Fruit fly (Drosophila melanogaster): Measurements from ENCODE around the gene Hibch.

Gene Hibch

DNA sequence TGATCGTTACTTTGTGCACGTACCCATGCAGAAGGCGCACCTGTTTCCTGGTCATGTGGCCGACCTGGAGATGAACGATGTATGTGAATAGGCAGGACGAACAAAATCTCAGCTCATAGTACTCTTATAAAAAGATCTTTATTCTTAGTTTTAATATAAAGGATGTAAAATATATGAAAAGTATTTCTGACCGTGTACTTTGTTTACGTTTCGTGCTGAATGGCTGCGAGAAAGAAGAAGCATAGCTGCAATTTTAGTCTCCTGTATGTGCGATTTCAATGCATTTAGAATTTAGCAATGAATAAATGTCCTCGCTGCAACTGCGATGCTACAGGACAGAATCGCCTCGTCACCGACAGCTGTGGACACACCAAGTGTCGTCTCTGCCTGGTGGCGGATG is 9.2 kb upstream of the Hibch start, which contains the start of the genes CG42726 and CG42727 (continued):
- TF ChIP-seq CG16779 (GFP tag; IDR thresholded peaks at IDR 0.05) (no peak), CG1647 (GFP tag; optimal IDR thresholded peaks at IDR 0.05) (peak; percentile 1), HmgZ (tag; optimal IDR thresholded peaks at IDR 0.05) (peak; percentile 23), CG15269 (tag; optimal IDR thresholded peaks at IDR 0.05) (peak; percentile 18), Dip3 (GFP tag; optimal IDR thresholded peaks at IDR 0.05) (no peak), pum (GFP tag; optimal IDR thresholded peaks at IDR 0.05) (no peak), CG10462 (GFP tag; optimal IDR thresholded peaks at IDR 0.05) (no peak), CG1602 (GFP tag; optimal IDR thresholded peaks at IDR 0.05) (no peak), Eip74EF (GFP tag; optimal IDR thresholded peaks at IDR 0.05) (no peak), CG17612 (GFP tag; IDR thresholded peaks at IDR 0.05) (0 out of 2 replicates have a peak, but pooled peaks have one; percentile 33), CG12155 (GFP tag; optimal IDR thresholded peaks at IDR 0.05) (peak; percentile 20), CG6175 (GFP tag; IDR thresholded peaks at IDR 0.05) (0 out of 3 replicates have a peak, but pooled peaks have one; percentile 18), H15 (GFP tag; IDR thresholded peaks at IDR 0.05) (no peak), Nf-YB (GFP tag; optimal IDR thresholded peaks at IDR 0.05) (no peak), Mrtf (GFP tag; IDR thresholded peaks at IDR 0.05) (0 out of 3 replicates have a peak, but pooled peaks have one; percentile 12), H2.0 (GFP tag; IDR thresholded peaks at IDR 0.05) (0 out of 2 replicates have a peak, but pooled peaks have one; percentile 19), phol (tag; optimal IDR thresholded peaks at IDR 0.05) (peak; percentile 47), Usf (GFP tag; optimal IDR thresholded peaks at IDR 0.05) (no peak), zen2 (GFP tag; IDR thresholded peaks at IDR 0.05; ENCODE audit: partially characterized antibody) (no peak), Sox100B (GFP tag; optimal IDR thresholded peaks at IDR 0.05) (no peak), Ets97D (GFP tag; optimal IDR thresholded peaks at IDR 0.05) (no peak), oc (tag; optimal IDR thresholded peaks at IDR 0.05) (no peak), CG8765 (GFP tag; IDR thresholded peaks at IDR 0.05) (no peak), CG11695 (GFP tag; IDR thresholded peaks at IDR 0.05) (no peak), CG11398 (GFP tag; optimal IDR thresholded peaks at IDR 0.05) (no peak), Max (GFP tag; optimal IDR thresholded peaks at IDR 0.05) (no peak), CG13296 (GFP tag; optimal IDR thresholded peaks at IDR 0.05) (no peak), D19A (tag; optimal IDR thresholded peaks at IDR 0.05) (no peak), CG2202 (tag; optimal IDR thresholded peaks at IDR 0.05) (no peak), ac (GFP tag; optimal IDR thresholded peaks at IDR 0.05) (no peak), lmd (GFP tag; IDR thresholded peaks at IDR 0.05) (peak; percentile 40), dpn (GFP tag; optimal IDR thresholded peaks at IDR 0.05) (peak in 1 of 2 experiments; percentile 46), Scr (GFP tag; IDR thresholded peaks at IDR 0.05; ENCODE audit: partially characterized antibody) (no peak), NC2β (GFP tag; optimal IDR thresholded peaks at IDR 0.05) (no peak), ERR (GFP tag; optimal IDR thresholded peaks at IDR 0.05) (no peak), az2 (GFP tag; optimal IDR thresholded peaks at IDR 0.05) (peak; percentile 2), Oli (tag; optimal IDR thresholded peaks at IDR 0.05) (peak; percentile 26), chn (GFP tag; optimal IDR thresholded peaks at IDR 0.05) (no peak), Opbp (GFP tag; IDR thresholded peaks at IDR 0.05; ENCODE audit: partially characterized antibody) (no peak), sim (GFP tag; IDR thresholded peaks at IDR 0.05) (no peak), HLH54F (GFP tag; optimal IDR thresholded peaks at IDR 0.05) (peak; percentile 13), CG12659 (GFP tag; optimal IDR thresholded peaks at IDR 0.05) (peak; percentile 30), Asciz (GFP tag; optimal IDR thresholded peaks at IDR 0.05) (no peak), Doc2 (GFP tag; IDR thresholded peaks at IDR 0.05) (no peak), CG7556 (GFP tag; optimal IDR thresholded peaks at IDR 0.05) (peak; percentile 2), CG11247 (GFP tag; IDR thresholded peaks at IDR 0.05) (no peak), E2f2 (GFP tag; IDR thresholded peaks at IDR 0.05) (peak; percentile 16; the same call in 1 of the 2 replicates), Ada2b (GFP tag; IDR thresholded peaks at IDR 0.05) (no peak), CG10147 (GFP tag; optimal IDR thresholded peaks at IDR 0.05) (peak; percentile 50), CG4404 (GFP tag; IDR thresholded peaks at IDR 0.05) (no peak), pita (GFP tag; optimal IDR thresholded peaks at IDR 0.05) (no peak), ab (GFP tag; optimal IDR thresholded peaks at IDR 0.05) (no peak)
